Fruit fly (Drosophila melanogaster) whole organism, pupa: ENCODE measurements around the gene Elba2.

Experiments used
- CG10348 ChIP-seq: fragments of 200-800 bp; sonication (Bioruptor generic); IDR thresholded peaks from 2 replicates; pipeline ENCODE4 v1.3.6; 2022; ENCODE audit warnings: missing biosample characterization, missing genetic modification characterization
- CG12605 ChIP-seq: fragments of 200-800 bp; sonication (Bioruptor generic); IDR thresholded peaks from 2 replicates; pipeline ENCODE4 v1.3.6; 2022; ENCODE audit warnings: missing biosample characterization, missing genetic modification characterization
- CG13204 ChIP-seq: fragments of 200-800 bp; sonication (Bioruptor generic); optimal IDR thresholded peaks from 2 replicates; lab custom pipeline; 2018; ENCODE audit warnings: missing biosample characterization, mild to moderate bottlenecking, missing genetic modification characterization, moderate library complexity
- CG14655 ChIP-seq: fragments of 200-800 bp; sonication (Bioruptor generic); optimal IDR thresholded peaks from 3 replicates; lab custom pipeline; 2017; ENCODE audit warnings: mild to moderate bottlenecking, missing biosample characterization, missing genetic modification reagents, missing genetic modification characterization
- CG15710 ChIP-seq: fragments of 200-800 bp; sonication (Bioruptor generic); optimal IDR thresholded peaks from 2 replicates; lab custom pipeline; 2018; ENCODE audit warnings: missing biosample characterization, mild to moderate bottlenecking, missing genetic modification characterization, moderate library complexity
- CG17806 ChIP-seq: fragments of 200-800 bp; sonication (Bioruptor generic); optimal IDR thresholded peaks from 2 replicates; lab custom pipeline; 2018; ENCODE audit warnings: missing biosample characterization, mild to moderate bottlenecking, missing genetic modification characterization, moderate library complexity
- CG32121 ChIP-seq: fragments of 200-800 bp; sonication (Bioruptor generic); IDR thresholded peaks from 2 replicates; pipeline ENCODE4 v1.3.6; 2022; ENCODE audit warnings: missing biosample characterization, missing genetic modification characterization
- CG34367 ChIP-seq: fragments of 200-800 bp; sonication (Bioruptor generic); optimal IDR thresholded peaks from 2 replicates; lab custom pipeline; 2018; ENCODE audit warnings: missing biosample characterization, mild to moderate bottlenecking, missing genetic modification characterization
- CG4496 ChIP-seq: fragments of 200-800 bp; sonication (Bioruptor generic); IDR thresholded peaks from 3 replicates; pipeline ENCODE4 v1.3.6; 2022; ENCODE audit warnings: missing biosample characterization, missing genetic modification characterization
- CG8159 ChIP-seq: fragments of 200-800 bp; sonication (Bioruptor generic); optimal IDR thresholded peaks from 3 replicates; lab custom pipeline; 2018; ENCODE audit warnings: missing biosample characterization, mild to moderate bottlenecking, missing genetic modification characterization, moderate library complexity
- CG8301 ChIP-seq: fragments of 200-800 bp; sonication (Bioruptor generic); optimal IDR thresholded peaks from 2 replicates; lab custom pipeline; 2018; ENCODE audit warnings: missing biosample characterization, mild to moderate bottlenecking, missing genetic modification characterization
- CG9948 ChIP-seq: fragments of 200-800 bp; sonication (Bioruptor generic); optimal IDR thresholded peaks from 2 replicates; lab custom pipeline; 2018; ENCODE audit warnings: missing biosample characterization, mild to moderate bottlenecking, missing genetic modification characterization, moderate library complexity
- D1 ChIP-seq: fragments of 200-800 bp; sonication (Bioruptor generic); optimal IDR thresholded peaks from 2 replicates; lab custom pipeline; 2018; ENCODE audit warnings: missing biosample characterization, mild to moderate bottlenecking, missing genetic modification characterization, moderate library complexity
- EcR ChIP-seq: fragments of 200-800 bp; sonication (Bioruptor generic); optimal IDR thresholded peaks from 3 replicates; lab custom pipeline; 2019; ENCODE audit warnings: missing biosample characterization, missing genetic modification characterization, mild to moderate bottlenecking, moderate library complexity, missing genetic modification reagents
- Ets98B ChIP-seq: fragments of 200-800 bp; sonication (Bioruptor generic); IDR thresholded peaks from 2 replicates; pipeline ENCODE4 v1.3.6; 2022; ENCODE audit warnings: missing biosample characterization, missing genetic modification characterization
- Pif1A ChIP-seq: fragments of 200-800 bp; sonication (Bioruptor generic); optimal IDR thresholded peaks from 3 replicates; lab custom pipeline; 2016; ENCODE audit warnings: missing biosample characterization, missing genetic modification characterization
- Pif1B ChIP-seq: fragments of 200-800 bp; sonication (Bioruptor generic); optimal IDR thresholded peaks from 3 replicates; lab custom pipeline; 2016; ENCODE audit warnings: missing biosample characterization, missing genetic modification characterization
- Snoo ChIP-seq: fragments of 200-800 bp; sonication (Bioruptor generic); optimal IDR thresholded peaks from 3 replicates; lab custom pipeline; 2017; ENCODE audit warnings: missing biosample characterization, mild to moderate bottlenecking, missing genetic modification characterization, inconsistent platforms
- fd96Ca ChIP-seq: fragments of 200-800 bp; sonication (Bioruptor generic); IDR thresholded peaks from 3 replicates; pipeline ENCODE4 v1.3.6; 2022; ENCODE audit warnings: missing biosample characterization, missing genetic modification characterization
- gl ChIP-seq: fragments of 200-800 bp; sonication (Bioruptor generic); optimal IDR thresholded peaks from 2 replicates; lab custom pipeline; 2018; ENCODE audit warnings: missing biosample characterization, mild to moderate bottlenecking, missing genetic modification characterization
- rn ChIP-seq: fragments of 200-800 bp; sonication (Bioruptor generic); IDR thresholded peaks from 2 replicates; pipeline ENCODE4 v1.3.6; 2022; ENCODE audit warnings: missing biosample characterization, missing genetic modification characterization

The Elba2 gene

DNA sequence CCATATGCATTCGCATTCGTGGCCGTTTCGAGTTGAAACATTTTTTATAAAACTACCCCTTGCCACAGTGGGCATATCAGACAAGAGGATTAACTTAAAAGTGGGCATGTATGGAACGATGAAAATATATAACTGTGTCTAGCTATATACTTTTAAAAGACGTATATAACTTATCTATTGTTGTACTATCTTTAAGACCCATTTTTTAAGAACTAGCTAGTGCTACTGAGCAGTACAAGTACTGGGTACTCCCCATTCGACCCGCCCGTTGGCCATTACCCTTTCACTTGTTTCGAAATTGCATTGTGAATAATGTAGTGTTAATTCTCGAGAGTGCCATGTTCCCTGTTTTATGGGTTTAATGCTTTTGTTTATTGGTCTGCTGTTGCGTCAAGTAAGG lies 29.2 kb downstream of the Elba2 start:
- no peak for TF ChIP-seq CG32121 (GFP tag; lab: Robert Waterston, UW)
- no peak for TF ChIP-seq EcR (GFP tag; lab: Kevin White, UChicago)
- no peak for TF ChIP-seq CG17806 (tag; lab: Kevin White, UChicago)
- peak; percentile 35 for TF ChIP-seq CG8159 (tag; lab: Kevin White, UChicago)
- TF ChIP-seq D1 (tag; lab: Kevin White, UChicago): no peak
- TF ChIP-seq CG15710: no peak
- no peak for TF ChIP-seq CG12605
- no peak for TF ChIP-seq CG4496 (GFP tag; lab: Robert Waterston, UW)

DNA sequence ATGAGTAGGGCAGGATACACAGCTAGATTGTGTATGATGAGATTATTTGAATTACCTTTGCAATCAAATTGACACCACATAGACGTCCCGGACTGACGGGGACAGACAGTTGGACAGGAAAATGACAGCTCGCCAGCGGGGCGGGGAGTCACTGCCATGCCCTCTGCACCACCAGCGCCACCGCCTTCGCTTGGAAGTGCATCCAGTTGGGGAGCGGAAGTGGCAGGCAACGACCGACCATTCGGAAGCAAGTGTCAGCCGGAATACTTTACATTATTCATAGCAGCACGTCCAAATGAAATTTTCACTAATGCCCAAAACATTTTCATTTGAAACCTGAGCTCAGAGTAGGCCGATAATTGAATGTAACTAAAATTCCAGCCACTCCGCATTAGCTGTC lies 32.2 kb downstream of the Elba2 start, which contains the start of gene CG15395:
Gene CG15395 (plus strand): TSS at position 301 of the 400 bp plus-strand sequence.
- TF ChIP-seq rn: no peak
- TF ChIP-seq CG15710: no peak
- TF ChIP-seq CG13204 (GFP tag; lab: Kevin White, UChicago): no peak
- no peak for TF ChIP-seq CG9948 (tag; lab: Kevin White, UChicago)
- TF ChIP-seq CG8301 (tag; lab: Kevin White, UChicago): no peak

DNA sequence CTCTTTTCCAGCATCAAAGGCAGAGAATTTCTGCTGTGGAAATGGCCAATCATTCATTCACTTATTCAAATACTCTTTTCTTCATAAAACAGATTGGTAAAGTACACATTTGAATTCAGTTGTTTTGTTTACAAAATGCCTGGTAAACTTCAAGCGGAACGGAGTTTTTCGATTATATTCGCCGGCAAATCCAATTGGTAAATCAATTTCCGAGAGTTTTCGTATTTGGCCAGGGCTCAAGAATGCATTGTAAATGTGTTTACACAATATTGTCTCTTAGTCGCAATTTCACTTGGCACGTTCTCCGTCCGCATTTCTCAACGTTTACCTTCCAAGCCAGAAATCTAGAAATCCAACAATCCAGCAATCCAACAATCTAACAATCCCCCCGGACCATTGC lies 42.4 kb downstream of the Elba2 start, which contains the start of gene CG43403:
Gene CG43403 (plus strand): TSS at position 301 of the 400 bp plus-strand sequence.
- no peak for TF ChIP-seq CG15710

DNA sequence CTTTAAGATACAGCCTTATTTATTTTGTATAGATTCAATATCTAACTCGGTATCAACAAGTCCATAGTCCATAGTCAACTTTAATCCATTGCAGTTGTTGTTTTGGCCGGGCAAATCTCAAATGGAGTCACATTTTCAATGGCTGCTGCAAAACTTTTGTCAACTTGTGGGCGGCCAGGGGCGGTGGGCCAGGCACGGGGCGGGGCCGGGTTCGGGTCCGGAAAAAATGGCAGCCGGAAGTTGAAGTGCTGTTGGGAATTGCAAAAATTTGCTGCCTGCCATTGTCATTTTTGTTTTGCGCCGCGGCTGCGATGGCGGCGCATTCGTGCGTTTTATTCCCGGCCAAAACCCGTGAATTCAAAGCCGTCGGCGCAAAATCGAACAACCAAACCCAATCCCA lies 46.5 kb downstream of the Elba2 start:
- TF ChIP-seq rn (no peak), EcR (GFP tag; lab: Kevin White, UChicago) (no peak), CG12605 (no peak), Ets98B (GFP tag; lab: Robert Waterston, UW) (no peak), CG17806 (tag; lab: Kevin White, UChicago) (no peak), CG34367 (tag; lab: Kevin White, UChicago) (no peak), CG9948 (tag; lab: Kevin White, UChicago) (no peak), CG10348 (GFP tag; lab: Robert Waterston, UW) (no peak), gl (tag; lab: Kevin White, UChicago) (no peak), Pif1A (GFP tag; lab: Kevin White, UChicago) (no peak), Pif1B (GFP tag; lab: Kevin White, UChicago) (no peak), CG32121 (GFP tag; lab: Robert Waterston, UW) (no peak), CG15710 (no peak), Snoo (tag; lab: Kevin White, UChicago) (no peak), CG8301 (tag; lab: Kevin White, UChicago) (no peak), CG8159 (tag; lab: Kevin White, UChicago) (no peak), CG4496 (GFP tag; lab: Robert Waterston, UW) (no peak), D1 (tag; lab: Kevin White, UChicago) (no peak), CG13204 (GFP tag; lab: Kevin White, UChicago) (no peak)

DNA sequence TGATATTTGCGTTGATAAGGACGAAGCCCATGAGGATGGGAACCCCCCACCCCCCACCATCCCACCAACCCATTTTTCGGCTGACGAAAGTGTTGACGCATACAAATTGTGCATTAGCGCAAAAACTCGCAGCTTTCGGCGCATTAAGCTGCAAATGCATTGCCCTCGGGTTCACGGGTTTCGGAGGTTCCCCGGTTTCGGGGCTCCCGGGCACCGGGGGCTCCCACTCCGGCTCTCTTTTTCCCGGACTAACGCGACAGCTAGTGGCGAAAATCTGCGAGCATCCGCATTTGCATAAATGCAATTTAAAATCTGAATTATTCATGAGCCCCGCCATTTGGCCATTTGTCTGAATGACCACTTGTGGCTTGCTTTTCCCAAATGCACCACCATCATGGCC lies 50.0 kb downstream of the Elba2 start:
- TF ChIP-seq CG9948 (tag; lab: Kevin White, UChicago) (no peak), rn (no peak), CG8159 (tag; lab: Kevin White, UChicago) (no peak), CG8301 (tag; lab: Kevin White, UChicago) (no peak), CG14655 (GFP tag; lab: Kevin White, UChicago) (no peak), fd96Ca (GFP tag; lab: Robert Waterston, UW) (no peak), CG13204 (GFP tag; lab: Kevin White, UChicago) (no peak), CG15710 (no peak), EcR (GFP tag; lab: Kevin White, UChicago) (no peak), CG17806 (tag; lab: Kevin White, UChicago) (no peak), CG12605 (no peak), CG32121 (GFP tag; lab: Robert Waterston, UW) (no peak), gl (tag; lab: Kevin White, UChicago) (no peak), Pif1B (GFP tag; lab: Kevin White, UChicago) (no peak), CG34367 (tag; lab: Kevin White, UChicago) (no peak), CG10348 (GFP tag; lab: Robert Waterston, UW) (no peak)

DNA sequence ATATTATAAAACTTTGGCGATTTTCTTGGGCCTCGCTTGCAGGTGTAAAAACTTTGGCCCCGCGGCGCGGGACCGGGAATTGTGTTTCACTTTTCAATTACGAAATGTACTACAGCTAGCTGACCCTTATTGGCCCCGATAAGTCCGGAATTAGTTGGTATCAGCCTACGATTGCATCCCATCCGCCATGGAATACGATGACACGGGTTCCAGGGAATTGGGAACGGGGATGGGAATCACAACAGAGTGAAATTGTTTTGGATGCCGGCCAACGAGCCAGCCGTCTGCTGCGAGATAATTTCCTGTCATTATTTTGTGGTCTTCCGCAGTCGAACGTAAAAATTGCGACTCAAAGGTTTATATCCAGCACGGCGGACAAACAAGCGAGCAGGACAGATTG lies 51.3 kb downstream of the Elba2 start:
- TF ChIP-seq CG34367 (tag; lab: Kevin White, UChicago): no peak
- no peak for TF ChIP-seq CG8159 (tag; lab: Kevin White, UChicago)
- TF ChIP-seq Pif1B (GFP tag; lab: Kevin White, UChicago): no peak
- no peak for TF ChIP-seq gl (tag; lab: Kevin White, UChicago)
- no peak for TF ChIP-seq CG8301 (tag; lab: Kevin White, UChicago)
- no peak for TF ChIP-seq EcR (GFP tag; lab: Kevin White, UChicago)
- no peak for TF ChIP-seq Pif1A (GFP tag; lab: Kevin White, UChicago)
- TF ChIP-seq CG17806 (tag; lab: Kevin White, UChicago): no peak
- TF ChIP-seq CG12605: no peak
